Worm (Caenorhabditis elegans): ENCODE data around the gene C25E10.10.
A peak's percentile ranks its signal among the peaks of the same experiment; 100 is the strongest.

DNA sequence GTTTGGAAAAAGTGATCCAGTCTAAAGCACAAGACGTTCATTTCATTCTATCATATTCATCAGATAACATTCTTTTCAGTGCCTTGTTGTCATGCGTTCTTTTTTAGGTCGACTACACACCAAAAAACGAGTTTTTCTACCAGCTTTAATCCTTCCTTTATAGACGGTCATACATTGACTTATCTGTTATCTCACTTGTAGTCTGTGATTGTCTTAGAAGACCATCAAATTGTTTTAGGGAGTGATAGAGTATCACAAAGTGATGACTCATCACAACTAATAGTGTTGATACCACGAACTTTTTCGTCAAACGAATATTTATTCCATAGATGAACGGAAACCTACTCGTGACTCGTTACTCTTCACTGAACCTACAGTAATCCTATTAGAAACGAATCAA lies 29.7 kb upstream of the C25E10.10 start:
- no peak for TF ChIP-seq nhr-11 (tag; optimal IDR thresholded peaks at IDR 0.05)
- TF ChIP-seq lin-13 (GFP tag; optimal IDR thresholded peaks at IDR 0.05) = no peak
- peak; percentile 92 for TF ChIP-seq sma-3 (GFP tag; optimal IDR thresholded peaks at IDR 0.05)
- TF ChIP-seq unc-39 (tag; optimal IDR thresholded peaks at IDR 0.05) = no peak
- no peak for TF ChIP-seq R02D3.7 (tag; optimal IDR thresholded peaks at IDR 0.05)
- TF ChIP-seq egl-27 (tag; optimal IDR thresholded peaks at IDR 0.05) = peak; percentile 24
- no peak for TF ChIP-seq snpc-4 (tag; optimal IDR thresholded peaks at IDR 0.05)
- TF ChIP-seq ztf-4 (tag; optimal IDR thresholded peaks at IDR 0.05) = no peak
- TF ChIP-seq aly-2 (tag; optimal IDR thresholded peaks at IDR 0.05) = no peak
- TF ChIP-seq nhr-25 (tag; optimal IDR thresholded peaks at IDR 0.05) = peak; percentile 63
- no peak for TF ChIP-seq ama-1 (optimal IDR thresholded peaks at IDR 0.05)
- peak; percentile 56 for TF ChIP-seq sma-9 (GFP tag; optimal IDR thresholded peaks at IDR 0.05)
- TF ChIP-seq sma-9 (tag; optimal IDR thresholded peaks at IDR 0.05) = no peak
- TF ChIP-seq ztf-11 (tag; optimal IDR thresholded peaks at IDR 0.05) = no peak

Data from whole organism, L2 larva.